Worm (Caenorhabditis elegans) whole organism, L4 larva: ENCODE measurements around the gene F58F12.2.

Experiments used
- Y105C5A.15 ChIP-seq: fragments of 200-800 bp; sonication (Bioruptor generic); IDR thresholded peaks from 2 replicates; pipeline ENCODE4 v1.3.6; 2022; ENCODE audit warnings: missing genetic modification characterization, missing compliant biosample characterization
- ama-1 ChIP-seq: fragments of 150-350 bp; optimal IDR thresholded peaks from 2 replicates; lab custom pipeline; 2014; ENCODE audit warnings: inconsistent platforms, mixed read lengths
- ceh-20 ChIP-seq: fragments of 200-800 bp; sonication (Bioruptor generic); IDR thresholded peaks from 2 replicates; pipeline ENCODE4 v1.3.6; 2022; ENCODE audit warnings: missing genetic modification reagents, missing genetic modification characterization, missing compliant biosample characterization
- daf-16 ChIP-seq, 3 experiments: sonication (generic microtip); optimal IDR thresholded peaks; 2 replicates each; lab custom pipeline; 2016 to 2017; ENCODE audit warnings: missing genetic modification characterization in 3 of 3, missing genetic modification reagents in 3 of 3, mild to moderate bottlenecking in 2 of 3, missing compliant biosample characterization in 2 of 3, missing biosample characterization in 1 of 3, moderate library complexity in 1 of 3
- egl-43 ChIP-seq: fragments of 200-800 bp; sonication (Bioruptor generic); IDR thresholded peaks from 2 replicates; pipeline ENCODE4 v1.3.6; 2022; ENCODE audit warnings: missing genetic modification reagents, missing genetic modification characterization, missing compliant biosample characterization
- gei-8 ChIP-seq: fragments of 200-800 bp; sonication (Bioruptor generic); optimal IDR thresholded peaks from 2 replicates; lab custom pipeline; 2018; ENCODE audit warnings: mild to moderate bottlenecking, missing genetic modification characterization, missing compliant biosample characterization
- hlh-11 ChIP-seq: fragments of 200-800 bp; sonication (Bioruptor generic); optimal IDR thresholded peaks from 2 replicates; lab custom pipeline; 2018; ENCODE audit warnings: mild to moderate bottlenecking, missing genetic modification characterization, missing compliant biosample characterization
- hlh-30 ChIP-seq: sonication (generic microtip); optimal IDR thresholded peaks from 2 replicates; lab custom pipeline; 2017; ENCODE audit warnings: antibody characterized with exemption, mild to moderate bottlenecking, missing genetic modification characterization, missing compliant biosample characterization; ENCODE audit not compliant: insufficient read depth
- lsy-2 ChIP-seq, 2 experiments: fragments of 150-350 bp in 1 of 2; sonication (generic microtip) in 1 of 2; optimal IDR thresholded peaks; 2 replicates each; lab custom pipeline; 2014 to 2017; ENCODE audit warnings: missing biosample characterization in 2 of 2, missing genetic modification characterization in 2 of 2
- mes-2 ChIP-seq: sonication (generic microtip); optimal IDR thresholded peaks from 2 replicates; lab custom pipeline; 2016; ENCODE audit warnings: missing genotype, mild to moderate bottlenecking, missing genetic modification characterization, missing compliant biosample characterization; ENCODE audit not compliant: poor library complexity, severe bottlenecking
- nhr-25 ChIP-seq: sonication (generic microtip); optimal IDR thresholded peaks from 2 replicates; lab custom pipeline; 2017; ENCODE audit warnings: missing genetic modification characterization, mild to moderate bottlenecking, missing compliant biosample characterization, antibody characterized with exemption, moderate library complexity, borderline replicate concordance; ENCODE audit not compliant: insufficient read depth
- unc-130 ChIP-seq: sonication (generic microtip); optimal IDR thresholded peaks from 2 replicates; lab custom pipeline; 2016; ENCODE audit warnings: missing genetic modification reagents, missing genetic modification characterization, missing compliant biosample characterization
- unc-62 ChIP-seq, 3 experiments: fragments of 150-350 bp in 1 of 3; sonication (generic microtip); optimal IDR thresholded peaks in 2 of 3; peaks in 1 of 3; 1 replicate in 1 of 3; 2 replicates in 2 of 3; lab custom pipeline; 2014 to 2017; ENCODE audit warnings: missing biosample characterization in 3 of 3, missing genetic modification characterization in 3 of 3, missing genetic modification reagents in 3 of 3, missing genotype in 1 of 3

ce11 chrII:6419163-6419562 lies 31.3 kb upstream of the F58F12.2 start:
- TF ChIP-seq ceh-20 (no peak), lsy-2 (tag; optimal IDR thresholded peaks at IDR 0.05; lab: Kevin White, UChicago) (no peak), ama-1 (lab: Kevin White, UChicago) (no peak), unc-62 (GFP tag; optimal IDR thresholded peaks at IDR 0.05 in 1 of 2; lab: Kevin White, UChicago) (no peak), unc-62 (tag; optimal IDR thresholded peaks at IDR 0.05; lab: Kevin White, UChicago) (no peak), hlh-30 (tag; lab: Kevin White, UChicago) (no peak), Y105C5A.15 (no peak), mes-2 (tag; lab: Kevin White, UChicago) (no peak), unc-130 (no peak), daf-16 (GFP tag; optimal IDR thresholded peaks at IDR 0.05; lab: Kevin White, UChicago) (no peak), daf-16 (tag; optimal IDR thresholded peaks at IDR 0.05; lab: Kevin White, UChicago) (no peak), nhr-25 (tag; lab: Kevin White, UChicago) (no peak), egl-43 (GFP tag; lab: Robert Waterston, UW) (no peak), gei-8 (no peak), hlh-11 (tag; lab: Kevin White, UChicago) (no peak)
